Fruit fly (Drosophila melanogaster) whole organism, pupa: ENCODE data around the gene amd.
A peak's percentile ranks its signal among the peaks of the same experiment; 100 is the strongest.

Experiments used
- CG10348 ChIP-seq: fragments of 200-800 bp; sonication (Bioruptor generic); IDR thresholded peaks from 2 replicates; pipeline ENCODE4 v1.3.6; 2022; ENCODE audit warnings: missing biosample characterization, missing genetic modification characterization
- CG12605 ChIP-seq: fragments of 200-800 bp; sonication (Bioruptor generic); IDR thresholded peaks from 2 replicates; pipeline ENCODE4 v1.3.6; 2022; ENCODE audit warnings: missing biosample characterization, missing genetic modification characterization
- CG13204 ChIP-seq: fragments of 200-800 bp; sonication (Bioruptor generic); optimal IDR thresholded peaks from 2 replicates; lab custom pipeline; 2018; ENCODE audit warnings: missing biosample characterization, mild to moderate bottlenecking, missing genetic modification characterization, moderate library complexity
- CG14655 ChIP-seq: fragments of 200-800 bp; sonication (Bioruptor generic); optimal IDR thresholded peaks from 3 replicates; lab custom pipeline; 2017; ENCODE audit warnings: mild to moderate bottlenecking, missing biosample characterization, missing genetic modification reagents, missing genetic modification characterization
- CG15710 ChIP-seq: fragments of 200-800 bp; sonication (Bioruptor generic); optimal IDR thresholded peaks from 2 replicates; lab custom pipeline; 2018; ENCODE audit warnings: missing biosample characterization, mild to moderate bottlenecking, missing genetic modification characterization, moderate library complexity
- CG17806 ChIP-seq: fragments of 200-800 bp; sonication (Bioruptor generic); optimal IDR thresholded peaks from 2 replicates; lab custom pipeline; 2018; ENCODE audit warnings: missing biosample characterization, mild to moderate bottlenecking, missing genetic modification characterization, moderate library complexity
- CG32121 ChIP-seq: fragments of 200-800 bp; sonication (Bioruptor generic); IDR thresholded peaks from 2 replicates; pipeline ENCODE4 v1.3.6; 2022; ENCODE audit warnings: missing biosample characterization, missing genetic modification characterization
- CG34367 ChIP-seq: fragments of 200-800 bp; sonication (Bioruptor generic); optimal IDR thresholded peaks from 2 replicates; lab custom pipeline; 2018; ENCODE audit warnings: missing biosample characterization, mild to moderate bottlenecking, missing genetic modification characterization
- CG4496 ChIP-seq: fragments of 200-800 bp; sonication (Bioruptor generic); IDR thresholded peaks from 3 replicates; pipeline ENCODE4 v1.3.6; 2022; ENCODE audit warnings: missing biosample characterization, missing genetic modification characterization
- CG8159 ChIP-seq: fragments of 200-800 bp; sonication (Bioruptor generic); optimal IDR thresholded peaks from 3 replicates; lab custom pipeline; 2018; ENCODE audit warnings: missing biosample characterization, mild to moderate bottlenecking, missing genetic modification characterization, moderate library complexity
- CG8301 ChIP-seq: fragments of 200-800 bp; sonication (Bioruptor generic); optimal IDR thresholded peaks from 2 replicates; lab custom pipeline; 2018; ENCODE audit warnings: missing biosample characterization, mild to moderate bottlenecking, missing genetic modification characterization
- CG9948 ChIP-seq: fragments of 200-800 bp; sonication (Bioruptor generic); optimal IDR thresholded peaks from 2 replicates; lab custom pipeline; 2018; ENCODE audit warnings: missing biosample characterization, mild to moderate bottlenecking, missing genetic modification characterization, moderate library complexity
- D1 ChIP-seq: fragments of 200-800 bp; sonication (Bioruptor generic); optimal IDR thresholded peaks from 2 replicates; lab custom pipeline; 2018; ENCODE audit warnings: missing biosample characterization, mild to moderate bottlenecking, missing genetic modification characterization, moderate library complexity
- EcR ChIP-seq: fragments of 200-800 bp; sonication (Bioruptor generic); optimal IDR thresholded peaks from 3 replicates; lab custom pipeline; 2019; ENCODE audit warnings: missing biosample characterization, missing genetic modification characterization, mild to moderate bottlenecking, moderate library complexity, missing genetic modification reagents
- Ets98B ChIP-seq: fragments of 200-800 bp; sonication (Bioruptor generic); IDR thresholded peaks from 2 replicates; pipeline ENCODE4 v1.3.6; 2022; ENCODE audit warnings: missing biosample characterization, missing genetic modification characterization
- Pif1A ChIP-seq: fragments of 200-800 bp; sonication (Bioruptor generic); optimal IDR thresholded peaks from 3 replicates; lab custom pipeline; 2016; ENCODE audit warnings: missing biosample characterization, missing genetic modification characterization
- Pif1B ChIP-seq: fragments of 200-800 bp; sonication (Bioruptor generic); optimal IDR thresholded peaks from 3 replicates; lab custom pipeline; 2016; ENCODE audit warnings: missing biosample characterization, missing genetic modification characterization
- Snoo ChIP-seq: fragments of 200-800 bp; sonication (Bioruptor generic); optimal IDR thresholded peaks from 3 replicates; lab custom pipeline; 2017; ENCODE audit warnings: missing biosample characterization, mild to moderate bottlenecking, missing genetic modification characterization, inconsistent platforms
- fd96Ca ChIP-seq: fragments of 200-800 bp; sonication (Bioruptor generic); IDR thresholded peaks from 3 replicates; pipeline ENCODE4 v1.3.6; 2022; ENCODE audit warnings: missing biosample characterization, missing genetic modification characterization
- gl ChIP-seq: fragments of 200-800 bp; sonication (Bioruptor generic); optimal IDR thresholded peaks from 2 replicates; lab custom pipeline; 2018; ENCODE audit warnings: missing biosample characterization, mild to moderate bottlenecking, missing genetic modification characterization
- rn ChIP-seq: fragments of 200-800 bp; sonication (Bioruptor generic); IDR thresholded peaks from 2 replicates; pipeline ENCODE4 v1.3.6; 2022; ENCODE audit warnings: missing biosample characterization, missing genetic modification characterization

amd gene

DNA sequence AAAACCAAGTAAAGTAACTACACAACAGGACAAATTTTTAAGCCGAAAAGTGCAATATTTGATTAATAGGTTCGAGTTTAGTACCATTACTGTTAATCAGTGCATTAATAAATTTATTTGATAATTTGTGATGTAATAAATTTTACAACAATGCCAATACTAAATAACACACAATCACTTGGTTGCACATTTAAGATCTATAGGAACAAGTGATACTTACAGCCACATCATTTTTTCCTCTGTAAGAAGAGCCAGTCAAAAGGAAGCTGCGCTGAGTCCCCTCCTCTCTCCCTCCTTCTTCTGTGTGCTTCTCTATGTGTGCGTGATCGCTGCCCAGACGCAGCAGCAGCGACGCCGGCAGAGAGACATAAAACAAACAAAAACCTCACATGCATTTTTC lies 26.8 kb downstream of the amd start:
- TF ChIP-seq rn (peak; percentile 14; the same call in 1 of the 2 replicates), Pif1A (GFP tag; lab: Kevin White, UChicago) (peak; percentile 90), CG17806 (tag; lab: Kevin White, UChicago) (peak; percentile 98), Pif1B (peak; percentile 83), CG4496 (peak; percentile 71), CG15710 (tag; lab: Kevin White, UChicago) (peak; percentile 95), CG10348 (GFP tag; lab: Robert Waterston, UW) (no peak), fd96Ca (GFP tag; lab: Robert Waterston, UW) (peak; percentile 62; the same call in 2 of the 3 replicates), CG9948 (tag; lab: Kevin White, UChicago) (peak; percentile 98), CG34367 (peak; percentile 96), CG8301 (peak; percentile 89), Snoo (tag; lab: Kevin White, UChicago) (peak; percentile 88), Ets98B (GFP tag; lab: Robert Waterston, UW) (peak; percentile 30; the same call in 1 of the 2 replicates), D1 (tag; lab: Kevin White, UChicago) (peak; percentile 94), gl (tag; lab: Kevin White, UChicago) (peak; percentile 90), CG12605 (peak; percentile 56), EcR (GFP tag; lab: Kevin White, UChicago) (no peak), CG14655 (GFP tag; lab: Kevin White, UChicago) (peak; percentile 94), CG13204 (GFP tag; lab: Kevin White, UChicago) (peak; percentile 86), CG32121 (GFP tag; lab: Robert Waterston, UW) (0 out of 2 replicates have a peak, but pooled peaks have one; percentile 18), CG8159 (peak; percentile 98)
- TF ChIP-seq, all 21 proteins: peak for 19

DNA sequence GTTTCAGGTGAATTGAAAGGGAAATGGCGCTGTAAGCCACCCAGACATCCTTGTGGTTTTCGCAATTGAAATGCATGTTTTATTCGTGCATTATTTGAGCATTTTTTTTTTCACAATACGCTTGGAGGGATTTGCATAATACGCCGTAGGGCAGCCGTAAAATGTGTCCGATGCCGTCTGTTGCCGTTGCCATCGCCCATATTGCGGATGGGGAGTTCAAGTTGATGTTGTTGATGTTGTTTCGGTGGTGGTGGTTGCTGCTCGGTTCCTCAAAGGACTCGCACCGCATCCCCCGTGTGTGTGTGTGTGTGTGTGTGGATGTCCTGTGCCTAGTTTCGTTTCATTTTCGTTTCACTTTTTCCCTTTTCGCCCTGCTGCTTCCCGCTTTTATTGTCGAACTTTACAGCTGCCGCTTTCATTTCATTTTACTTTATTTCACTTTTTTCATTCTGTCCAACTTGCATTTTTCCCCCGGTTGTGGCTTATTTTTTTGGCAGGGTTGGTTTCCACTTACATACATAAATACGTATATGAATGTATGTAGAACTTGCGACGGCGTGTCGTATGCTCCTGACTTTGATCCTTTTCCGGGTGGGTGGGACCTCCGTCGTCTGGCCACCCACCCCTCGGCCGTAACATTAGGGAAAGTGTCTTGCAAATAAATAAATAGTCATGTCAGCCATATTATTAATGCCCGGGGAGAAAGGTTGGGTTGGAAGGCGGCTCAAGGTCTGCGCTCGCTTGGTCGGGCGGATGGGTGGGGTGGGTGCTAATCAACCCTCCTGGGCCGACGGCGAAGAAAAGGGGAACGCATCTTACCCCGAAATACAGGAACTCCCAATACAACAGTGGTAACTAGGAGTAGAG lies 27.8 kb downstream of the amd start:
- no peak for TF ChIP-seq CG9948 (tag; lab: Kevin White, UChicago)
- TF ChIP-seq CG13204 (GFP tag; lab: Kevin White, UChicago): no peak
- no peak for TF ChIP-seq rn
- no peak for TF ChIP-seq CG12605
- no peak for TF ChIP-seq CG14655 (GFP tag; lab: Kevin White, UChicago)
- TF ChIP-seq CG15710 (tag; lab: Kevin White, UChicago): no peak
- no peak for TF ChIP-seq EcR (GFP tag; lab: Kevin White, UChicago)
- no peak for TF ChIP-seq CG8301
- no peak for TF ChIP-seq CG32121 (GFP tag; lab: Robert Waterston, UW)
- no peak for TF ChIP-seq Pif1A (GFP tag; lab: Kevin White, UChicago)
- TF ChIP-seq gl (tag; lab: Kevin White, UChicago): no peak

DNA sequence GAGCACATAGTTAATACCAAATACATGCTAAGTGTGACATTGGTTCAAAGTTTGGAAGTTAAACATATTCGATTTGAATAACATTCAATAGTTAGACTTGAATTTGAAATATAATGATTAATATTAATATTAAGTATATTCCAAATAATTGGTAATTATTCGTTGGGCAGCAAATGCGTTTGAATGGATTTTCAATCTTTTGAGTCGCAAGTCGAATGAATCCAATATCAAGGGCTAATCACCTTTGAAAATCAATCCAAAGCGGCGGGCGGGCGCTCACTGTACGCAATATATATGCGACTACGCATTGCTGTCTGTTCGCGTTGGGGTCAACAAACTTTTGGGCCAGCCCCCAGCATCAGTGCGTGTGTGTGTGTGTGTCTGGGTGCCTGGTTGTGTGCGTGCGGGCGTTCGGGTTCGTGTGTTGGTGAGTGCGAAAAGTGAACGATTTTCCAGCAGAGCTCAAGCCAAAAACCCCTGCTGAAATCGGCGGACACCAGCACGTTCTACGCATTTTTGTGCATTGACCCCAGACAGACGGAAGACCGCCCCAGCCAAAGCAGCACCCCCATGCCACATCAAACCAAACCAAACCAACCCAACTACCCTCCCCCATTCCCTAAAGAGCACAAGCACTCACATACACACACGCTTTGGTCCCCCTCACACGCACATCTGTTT lies 28.5 kb downstream of the amd start:
- TF ChIP-seq EcR (GFP tag; lab: Kevin White, UChicago) (peak; percentile 94), D1 (tag; lab: Kevin White, UChicago) (no peak), CG9948 (tag; lab: Kevin White, UChicago) (peak; percentile 17), CG15710 (tag; lab: Kevin White, UChicago) (peak; percentile 13), gl (tag; lab: Kevin White, UChicago) (no peak), CG34367 (no peak), CG13204 (GFP tag; lab: Kevin White, UChicago) (peak; percentile 19), CG17806 (tag; lab: Kevin White, UChicago) (peak; percentile 17)

DNA sequence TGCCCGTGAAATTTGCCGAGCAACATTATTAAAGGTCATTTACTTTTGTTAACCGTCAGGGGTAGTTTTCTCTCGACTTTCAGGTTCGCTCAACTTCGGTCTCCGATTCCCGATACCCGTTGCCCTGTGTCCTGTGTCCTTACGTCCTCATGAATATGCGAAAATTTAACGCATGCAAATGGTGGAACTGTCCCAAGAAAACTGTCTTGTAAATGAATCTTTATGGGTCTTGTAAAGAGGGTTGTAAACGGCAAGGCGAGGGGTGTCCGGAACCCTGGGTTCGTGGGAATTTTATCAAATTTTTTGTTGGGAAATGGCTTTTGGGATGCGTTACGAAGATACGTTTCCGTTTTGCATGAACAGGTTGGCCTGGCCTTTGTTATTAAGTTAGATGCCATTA lies 29.8 kb downstream of the amd start:
- no peak for TF ChIP-seq fd96Ca (GFP tag; lab: Robert Waterston, UW)
- peak; percentile 23 for TF ChIP-seq EcR (GFP tag; lab: Kevin White, UChicago)
- TF ChIP-seq CG15710 (tag; lab: Kevin White, UChicago): no peak

DNA sequence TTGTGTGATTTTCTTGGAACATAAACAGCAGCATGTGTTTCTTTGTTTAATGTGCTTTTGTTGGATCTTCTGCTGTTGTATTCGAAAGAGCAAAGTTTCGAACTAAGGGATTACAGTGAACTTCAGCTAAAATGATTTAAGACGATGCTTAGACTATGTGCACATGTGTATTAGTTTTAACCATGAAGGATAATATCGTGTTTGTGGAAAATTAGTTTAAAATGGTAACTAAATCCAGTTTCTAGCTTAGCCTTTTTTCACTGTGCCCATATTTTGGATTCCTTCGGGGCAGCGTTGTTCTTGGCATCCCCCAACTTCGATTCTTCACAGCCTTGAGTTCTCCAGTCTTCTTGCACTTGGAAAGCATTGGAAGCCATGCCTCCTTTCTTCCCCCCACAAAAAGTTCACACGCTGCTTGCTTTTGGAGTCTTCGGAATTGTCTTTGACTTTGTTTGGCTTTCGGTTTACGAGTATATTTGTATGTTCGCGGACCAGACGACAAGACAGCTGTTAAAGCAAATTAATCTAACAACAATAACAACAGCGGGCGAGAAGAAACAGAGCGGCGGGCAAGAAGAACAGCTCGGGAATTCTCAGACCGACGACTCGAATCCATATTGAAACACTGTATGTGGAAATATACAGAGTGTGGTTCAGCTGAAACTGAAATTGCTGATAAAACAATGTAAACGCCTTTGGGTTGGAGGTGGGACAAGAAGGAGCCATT lies 30.5 kb downstream of the amd start:
- TF ChIP-seq CG12605 (no peak), CG17806 (tag; lab: Kevin White, UChicago) (peak; percentile 49), CG4496 (no peak), D1 (tag; lab: Kevin White, UChicago) (no peak), CG14655 (GFP tag; lab: Kevin White, UChicago) (peak; percentile 25), fd96Ca (GFP tag; lab: Robert Waterston, UW) (no peak), CG8159 (peak; percentile 57), Pif1A (GFP tag; lab: Kevin White, UChicago) (peak; percentile 6), Snoo (tag; lab: Kevin White, UChicago) (no peak), gl (tag; lab: Kevin White, UChicago) (peak; percentile 16), CG9948 (tag; lab: Kevin White, UChicago) (peak; percentile 10), rn (no peak)
- TF ChIP-seq, all 21 proteins: peak for 6
